Worm (Caenorhabditis elegans) whole organism, young adult: ENCODE data around the gene lgc-38.

ENCODE experiments used
- B0035.1 ChIP-seq: sonication (generic microtip); optimal IDR thresholded peaks from 2 replicates; lab custom pipeline; 2016; ENCODE audit warnings: missing genetic modification characterization, mild to moderate bottlenecking, missing compliant biosample characterization, missing genotype, missing genetic modification reagents
- D2030.7 ChIP-seq: fragments of 200-800 bp; sonication (Bioruptor generic); IDR thresholded peaks from 2 replicates; pipeline ENCODE4 v1.3.6; 2022; ENCODE audit warnings: missing genetic modification reagents, missing genetic modification characterization, missing compliant biosample characterization
- F23B12.7 ChIP-seq: sonication (generic microtip); optimal IDR thresholded peaks from 2 replicates; lab custom pipeline; 2017; ENCODE audit warnings: missing genetic modification characterization, mild to moderate bottlenecking, missing compliant biosample characterization, antibody characterized with exemption, moderate library complexity; ENCODE audit not compliant: insufficient read depth
- F52B5.7 ChIP-seq: sonication (generic microtip); optimal IDR thresholded peaks from 2 replicates; lab custom pipeline; 2016; ENCODE audit warnings: mild to moderate bottlenecking, missing genetic modification characterization, missing compliant biosample characterization
- F57A8.1 ChIP-seq: fragments of 200-800 bp; sonication (Bioruptor generic); optimal IDR thresholded peaks from 2 replicates; lab custom pipeline; 2018; ENCODE audit warnings: mild to moderate bottlenecking, missing genetic modification characterization, moderate library complexity, missing compliant biosample characterization
- T07F8.4 ChIP-seq: sonication (generic microtip); optimal IDR thresholded peaks from 2 replicates; lab custom pipeline; 2016; ENCODE audit warnings: mild to moderate bottlenecking, missing genetic modification characterization, moderate library complexity, missing compliant biosample characterization
- T26A5.8 ChIP-seq: sonication (generic microtip); optimal IDR thresholded peaks from 2 replicates; lab custom pipeline; 2016; ENCODE audit warnings: missing genetic modification characterization, missing compliant biosample characterization
- ZK185.1 ChIP-seq: sonication (generic microtip); optimal IDR thresholded peaks from 2 replicates; lab custom pipeline; 2016; ENCODE audit warnings: mild to moderate bottlenecking, missing genetic modification characterization, missing compliant biosample characterization; ENCODE audit not compliant: poor library complexity, severe bottlenecking
- aptf-2 ChIP-seq: fragments of 200-800 bp; sonication (Bioruptor generic); conservative IDR thresholded peaks from 2 replicates; pipeline ENCODE4 v1.3.6; 2022; ENCODE audit warnings: missing genetic modification reagents, missing genetic modification characterization, missing compliant biosample characterization
- attf-5 ChIP-seq: fragments of 200-800 bp; sonication (Bioruptor generic); optimal IDR thresholded peaks from 2 replicates; lab custom pipeline; 2018; ENCODE audit warnings: mild to moderate bottlenecking, missing genetic modification characterization, missing compliant biosample characterization
- attf-6 ChIP-seq: fragments of 200-800 bp; sonication (Bioruptor generic); IDR thresholded peaks from 2 replicates; pipeline ENCODE4 v1.3.6; 2022; ENCODE audit warnings: missing genetic modification reagents, missing genetic modification characterization, missing compliant biosample characterization
- ccch-3 ChIP-seq: fragments of 200-800 bp; sonication (Bioruptor generic); optimal IDR thresholded peaks from 2 replicates; lab custom pipeline; 2018; ENCODE audit warnings: mild to moderate bottlenecking, missing genetic modification characterization, missing compliant biosample characterization
- ceh-27 ChIP-seq: fragments of 200-800 bp; sonication (Bioruptor generic); optimal IDR thresholded peaks from 2 replicates; lab custom pipeline; 2018; ENCODE audit warnings: mild to moderate bottlenecking, missing genetic modification characterization, moderate library complexity, missing compliant biosample characterization
- ceh-91 ChIP-seq: fragments of 200-800 bp; sonication (Bioruptor generic); IDR thresholded peaks from 2 replicates; pipeline ENCODE4 v1.3.6; 2022; ENCODE audit warnings: missing genetic modification reagents, missing genetic modification characterization, missing compliant biosample characterization
- egl-44 ChIP-seq: fragments of 200-800 bp; sonication (Bioruptor generic); IDR thresholded peaks from 2 replicates; pipeline ENCODE4 v1.3.6; 2022; ENCODE audit warnings: missing genetic modification reagents, missing genetic modification characterization, missing compliant biosample characterization
- ekl-4 ChIP-seq: fragments of 200-800 bp; sonication (Bioruptor generic); IDR thresholded peaks from 2 replicates; pipeline ENCODE4 v1.3.6; 2022; ENCODE audit warnings: missing genetic modification reagents, missing genetic modification characterization, missing compliant biosample characterization
- him-1 ChIP-seq: sonication (generic microtip); optimal IDR thresholded peaks from 2 replicates; lab custom pipeline; 2016; ENCODE audit warnings: missing genotype, missing genetic modification reagents, missing genetic modification characterization, missing compliant biosample characterization
- hlh-26 ChIP-seq: fragments of 200-800 bp; sonication (Bioruptor generic); conservative IDR thresholded peaks from 2 replicates; pipeline ENCODE4 v1.3.6; 2022; ENCODE audit warnings: missing genetic modification reagents, missing genetic modification characterization, missing compliant biosample characterization
- hmg-20 ChIP-seq: fragments of 200-800 bp; sonication (Bioruptor generic); IDR thresholded peaks from 2 replicates; pipeline ENCODE4 v1.3.6; 2022; ENCODE audit warnings: missing genetic modification reagents, missing genetic modification characterization, missing compliant biosample characterization
- lag-1 ChIP-seq: fragments of 200-800 bp; sonication (Bioruptor generic); IDR thresholded peaks from 2 replicates; pipeline ENCODE4 v1.3.6; 2022; ENCODE audit warnings: missing genetic modification reagents, missing genetic modification characterization, missing compliant biosample characterization
- lin-54 ChIP-seq: fragments of 200-800 bp; sonication (Bioruptor generic); optimal IDR thresholded peaks from 2 replicates; lab custom pipeline; 2018; ENCODE audit warnings: mild to moderate bottlenecking, missing genetic modification characterization, missing compliant biosample characterization
- lir-1 ChIP-seq: fragments of 200-800 bp; sonication (Bioruptor generic); conservative IDR thresholded peaks from 2 replicates; pipeline ENCODE4 v1.3.6; 2022; ENCODE audit warnings: missing genetic modification reagents, missing genetic modification characterization, missing compliant biosample characterization
- lsl-1 ChIP-seq: fragments of 200-800 bp; sonication (Bioruptor generic); optimal IDR thresholded peaks from 2 replicates; lab custom pipeline; 2018; ENCODE audit warnings: mild to moderate bottlenecking, missing genetic modification characterization, moderate library complexity, missing compliant biosample characterization
- madf-3 ChIP-seq: fragments of 200-800 bp; sonication (Bioruptor generic); IDR thresholded peaks from 2 replicates; pipeline ENCODE4 v1.3.6; 2022; ENCODE audit warnings: missing genetic modification reagents, missing genetic modification characterization, missing compliant biosample characterization
- madf-8 ChIP-seq: fragments of 200-800 bp; sonication (Bioruptor generic); conservative IDR thresholded peaks from 2 replicates; pipeline ENCODE4 v1.3.6; 2022; ENCODE audit warnings: missing genetic modification reagents, missing genetic modification characterization, missing compliant biosample characterization
- mes-4 ChIP-seq: sonication (generic microtip); optimal IDR thresholded peaks from 2 replicates; lab custom pipeline; 2016; ENCODE audit warnings: missing genotype, missing genetic modification characterization, missing compliant biosample characterization
- nfya-1 ChIP-seq: sonication (generic microtip); optimal IDR thresholded peaks from 2 replicates; lab custom pipeline; 2017; ENCODE audit warnings: antibody characterized with exemption, missing compliant biosample characterization, missing genetic modification characterization, borderline replicate concordance; ENCODE audit not compliant: insufficient read depth
- nfya-2 ChIP-seq: fragments of 200-800 bp; sonication (Bioruptor generic); IDR thresholded peaks from 2 replicates; pipeline ENCODE4 v1.3.6; 2022; ENCODE audit warnings: missing genetic modification reagents, missing genetic modification characterization, missing compliant biosample characterization
- nfyb-1 ChIP-seq: fragments of 200-800 bp; sonication (Bioruptor generic); IDR thresholded peaks from 2 replicates; pipeline ENCODE4 v1.3.6; 2022; ENCODE audit warnings: missing genetic modification reagents, missing genetic modification characterization, missing compliant biosample characterization
- nhr-179 ChIP-seq: sonication (generic microtip); optimal IDR thresholded peaks from 2 replicates; lab custom pipeline; 2016; ENCODE audit warnings: mild to moderate bottlenecking, missing genetic modification characterization, missing compliant biosample characterization
- nhr-27 ChIP-seq: fragments of 200-800 bp; sonication (Bioruptor generic); optimal IDR thresholded peaks from 2 replicates; lab custom pipeline; 2018; ENCODE audit warnings: mild to moderate bottlenecking, missing genetic modification characterization, moderate library complexity, missing compliant biosample characterization
- rec-8 ChIP-seq, 2 experiments: sonication (generic microtip); optimal IDR thresholded peaks; 2 replicates each; lab custom pipeline; 2016; ENCODE audit warnings: mild to moderate bottlenecking in 2 of 2, missing genetic modification characterization in 2 of 2, missing genetic modification reagents in 2 of 2, missing genotype in 2 of 2, missing biosample characterization in 1 of 2, missing compliant biosample characterization in 1 of 2, moderate library complexity in 1 of 2
- sea-2 ChIP-seq: fragments of 200-800 bp; sonication (Bioruptor generic); IDR thresholded peaks from 2 replicates; pipeline ENCODE4 v1.3.6; 2022; ENCODE audit warnings: missing genetic modification characterization, missing compliant biosample characterization
- snpc-1.1 ChIP-seq: sonication (generic microtip); optimal IDR thresholded peaks from 2 replicates; lab custom pipeline; 2017; ENCODE audit warnings: missing genetic modification characterization, mild to moderate bottlenecking, missing compliant biosample characterization, antibody characterized with exemption, moderate library complexity, missing genotype, missing genetic modification reagents; ENCODE audit not compliant: insufficient read depth
- snpc-1.3 ChIP-seq: sonication (generic microtip); optimal IDR thresholded peaks from 2 replicates; lab custom pipeline; 2017; ENCODE audit warnings: missing genetic modification characterization, mild to moderate bottlenecking, missing compliant biosample characterization, antibody characterized with exemption, moderate library complexity, missing genotype, missing genetic modification reagents; ENCODE audit not compliant: insufficient read depth
- snpc-3.4 ChIP-seq: sonication (generic microtip); optimal IDR thresholded peaks from 2 replicates; lab custom pipeline; 2017; ENCODE audit warnings: missing genetic modification characterization, mild to moderate bottlenecking, missing compliant biosample characterization, antibody characterized with exemption, moderate library complexity, missing genotype, missing genetic modification reagents
- snpc-4 ChIP-seq, 5 experiments: fragments of 150-350 bp in 1 of 5; sonication (generic microtip) in 4 of 5; optimal IDR thresholded peaks; 2 replicates each; lab custom pipeline; 2014 to 2018; ENCODE audit warnings: missing genetic modification characterization in 5 of 5, missing biosample characterization in 3 of 5, antibody characterized with exemption in 2 of 5, mild to moderate bottlenecking in 2 of 5, missing compliant biosample characterization in 2 of 5, missing genotype in 2 of 5, moderate library complexity in 2 of 5, missing genetic modification reagents in 1 of 5
- sptf-2 ChIP-seq: fragments of 200-800 bp; sonication (Bioruptor generic); optimal IDR thresholded peaks from 2 replicates; lab custom pipeline; 2018; ENCODE audit warnings: mild to moderate bottlenecking, missing genetic modification characterization, missing compliant biosample characterization
- tbp1 ChIP-seq: fragments of 200-800 bp; sonication (Bioruptor generic); optimal IDR thresholded peaks from 2 replicates; lab custom pipeline; 2018; ENCODE audit warnings: mild to moderate bottlenecking, missing genetic modification characterization, missing compliant biosample characterization
- tbx-9 ChIP-seq: sonication (generic microtip); optimal IDR thresholded peaks from 2 replicates; lab custom pipeline; 2016; ENCODE audit warnings: borderline replicate concordance, missing genetic modification characterization, inconsistent platforms, missing compliant biosample characterization
- tlf-1 ChIP-seq: fragments of 200-800 bp; sonication (Bioruptor generic); optimal IDR thresholded peaks from 2 replicates; lab custom pipeline; 2018; ENCODE audit warnings: mild to moderate bottlenecking, missing genetic modification characterization, missing compliant biosample characterization
- unc-130 ChIP-seq: sonication (generic microtip); optimal IDR thresholded peaks from 2 replicates; lab custom pipeline; 2016; ENCODE audit warnings: missing genetic modification reagents, missing genetic modification characterization, missing compliant biosample characterization
- unc-62 ChIP-seq: fragments of 150-350 bp; optimal IDR thresholded peaks from 2 replicates; lab custom pipeline; 2014; ENCODE audit warnings: missing biosample characterization, missing genetic modification reagents, missing genetic modification characterization
- xnd-1 ChIP-seq: sonication (generic microtip); optimal IDR thresholded peaks from 2 replicates; lab custom pipeline; 2016; ENCODE audit warnings: missing genotype, missing genetic modification reagents, missing genetic modification characterization, missing compliant biosample characterization
- zfh-2 ChIP-seq: fragments of 200-800 bp; sonication (Bioruptor generic); conservative IDR thresholded peaks from 2 replicates; pipeline ENCODE4 v1.3.6; 2022; ENCODE audit warnings: missing genetic modification reagents, missing genetic modification characterization, missing compliant biosample characterization
- ztf-3 ChIP-seq: fragments of 200-800 bp; sonication (Bioruptor generic); optimal IDR thresholded peaks from 2 replicates; lab custom pipeline; 2018; ENCODE audit warnings: mild to moderate bottlenecking, missing genetic modification characterization, missing compliant biosample characterization
- ztf-6 ChIP-seq: fragments of 200-800 bp; sonication (Bioruptor generic); IDR thresholded peaks from 2 replicates; pipeline ENCODE4 v1.3.6; 2022; ENCODE audit warnings: missing genetic modification reagents, missing genetic modification characterization, missing compliant biosample characterization

The lgc-38 gene

DNA sequence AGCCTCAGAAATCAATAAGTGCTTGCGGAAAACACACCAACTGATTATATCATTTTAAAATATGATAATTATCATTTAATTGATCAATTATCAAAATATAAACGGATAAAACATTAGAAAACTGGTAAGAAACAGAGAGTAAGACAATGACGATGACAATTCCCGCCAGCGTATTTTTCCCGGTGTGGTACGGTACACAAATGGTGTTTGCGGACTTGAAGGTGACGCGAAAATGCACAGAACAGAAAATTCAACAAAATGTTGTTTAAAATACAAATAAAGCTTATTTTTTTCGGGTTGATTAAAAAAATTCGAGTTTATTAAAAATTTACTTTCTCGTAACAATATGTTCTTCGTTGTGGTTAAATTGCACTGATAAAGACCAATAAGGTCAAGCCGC, 47.8 kb upstream of the lgc-38 start (continued):
- peak; percentile 91 for TF ChIP-seq lsl-1
- TF ChIP-seq him-1 (tag; lab: Kevin White, UChicago): peak; percentile 86
- no peak for TF ChIP-seq T07F8.4 (tag; lab: Kevin White, UChicago)
- TF ChIP-seq lir-1 (GFP tag; lab: Robert Waterston, UW): peak; percentile 36; the same call in 1 of the 2 replicates
- no peak for TF ChIP-seq F52B5.7 (tag; lab: Kevin White, UChicago)
- no peak for TF ChIP-seq ceh-27 (GFP tag; lab: Kevin White, UChicago)
- no peak for TF ChIP-seq nhr-179
- TF ChIP-seq ekl-4: peak; percentile 33; the same call in 1 of the 2 replicates
- TF ChIP-seq tlf-1: peak; percentile 42
- peak; percentile 69 for TF ChIP-seq D2030.7
- no peak for TF ChIP-seq zfh-2 (GFP tag; lab: Robert Waterston, UW)
- TF ChIP-seq sptf-2 (GFP tag; lab: Kevin White, UChicago): no peak
- no peak for TF ChIP-seq nfya-1 (tag; lab: Kevin White, UChicago)
- no peak for TF ChIP-seq sea-2 (GFP tag; lab: Robert Waterston, UW)
- peak; percentile 82 for TF ChIP-seq ceh-91 (GFP tag; lab: Robert Waterston, UW)
- no peak for TF ChIP-seq ccch-3
- no peak for TF ChIP-seq snpc-4 (GFP tag; optimal IDR thresholded peaks at IDR 0.05; lab: Kevin White, UChicago)
- peak in 1 of 4 experiments; percentile 4 for TF ChIP-seq snpc-4 (tag; optimal IDR thresholded peaks at IDR 0.05; lab: Kevin White, UChicago)
- TF ChIP-seq egl-44: no peak
- TF ChIP-seq aptf-2 (GFP tag; lab: Robert Waterston, UW): no peak
- TF ChIP-seq F23B12.7 (tag; lab: Kevin White, UChicago): peak; percentile 63
- TF ChIP-seq tbx-9 (tag; lab: Kevin White, UChicago): no peak
- TF ChIP-seq attf-6: no peak
- TF ChIP-seq unc-62 (GFP tag; lab: Kevin White, UChicago): no peak
- TF ChIP-seq rec-8 (tag; optimal IDR thresholded peaks at IDR 0.05; lab: Kevin White, UChicago): no peak
- no peak for TF ChIP-seq hmg-20 (GFP tag; lab: Robert Waterston, UW)
- no peak for TF ChIP-seq attf-5 (GFP tag; lab: Kevin White, UChicago)
- no peak for TF ChIP-seq B0035.1 (tag; lab: Kevin White, UChicago)
- TF ChIP-seq tbp1 (GFP tag; lab: Kevin White, UChicago): peak; percentile 19
- no peak for TF ChIP-seq ztf-6 (GFP tag; lab: Robert Waterston, UW)
- no peak for TF ChIP-seq T26A5.8 (tag; lab: Kevin White, UChicago)
- no peak for TF ChIP-seq ztf-3 (GFP tag; lab: Kevin White, UChicago)
- TF ChIP-seq madf-8: peak; percentile 85
- TF ChIP-seq F57A8.1 (GFP tag; lab: Kevin White, UChicago): no peak
- no peak for TF ChIP-seq hlh-26
- peak; percentile 46 for TF ChIP-seq unc-130 (GFP tag; lab: Kevin White, UChicago)
- peak; percentile 38 for TF ChIP-seq snpc-3.4
- no peak for TF ChIP-seq nhr-27 (tag; lab: Kevin White, UChicago)
- TF ChIP-seq snpc-1.3 (tag; lab: Kevin White, UChicago): peak; percentile 42
- peak; percentile 75 for TF ChIP-seq xnd-1 (tag; lab: Kevin White, UChicago)
- no peak for TF ChIP-seq lag-1 (GFP tag; lab: Robert Waterston, UW)
- no peak for TF ChIP-seq ZK185.1 (tag; lab: Kevin White, UChicago)
- no peak for TF ChIP-seq nfyb-1 (GFP tag; lab: Robert Waterston, UW)
- TF ChIP-seq lin-54: peak; percentile 64
- no peak for TF ChIP-seq mes-4 (tag; lab: Kevin White, UChicago)
- peak; percentile 77 for TF ChIP-seq madf-3 (GFP tag; lab: Robert Waterston, UW)
- peak; percentile 15 for TF ChIP-seq snpc-1.1
- TF ChIP-seq nfya-2 (GFP tag; lab: Robert Waterston, UW): no peak
